Worm (Caenorhabditis elegans): ENCODE measurements around the gene dnc-1.

The dnc-1 gene

ce11 chrIV:10880264-10880663 is 52.7 kb downstream of the dnc-1 start, which contains the start of gene fipr-15:
Gene fipr-15 (plus strand): TSS chrIV:10880564.
- TF ChIP-seq ama-1 (optimal IDR thresholded peaks at IDR 0.05) (no peak), dsc-1 (tag; optimal IDR thresholded peaks at IDR 0.05) (no peak), egl-13 (tag; optimal IDR thresholded peaks at IDR 0.05) (no peak), nhr-84 (tag; optimal IDR thresholded peaks at IDR 0.05) (no peak), fkh-8 (tag; optimal IDR thresholded peaks at IDR 0.05) (no peak), skn-1 (tag; optimal IDR thresholded peaks at IDR 0.05) (no peak), blmp-1 (tag; optimal IDR thresholded peaks at IDR 0.05) (no peak), ceh-8 (GFP tag; optimal IDR thresholded peaks at IDR 0.05) (no peak), aly-2 (tag; optimal IDR thresholded peaks at IDR 0.05) (no peak), rnt-1 (tag; optimal IDR thresholded peaks at IDR 0.05) (no peak), lin-35 (GFP tag; optimal IDR thresholded peaks at IDR 0.05) (no peak), lin-13 (GFP tag; optimal IDR thresholded peaks at IDR 0.05) (no peak), lin-39 (tag; optimal IDR thresholded peaks at IDR 0.05) (no peak), irx-1 (tag; optimal IDR thresholded peaks at IDR 0.05) (no peak), hpl-2 (GFP tag; optimal IDR thresholded peaks at IDR 0.05) (no peak), jun-1 (tag; optimal IDR thresholded peaks at IDR 0.05) (no peak), lir-3 (tag; optimal IDR thresholded peaks at IDR 0.05; ENCODE audit: poor library complexity) (no peak), nhr-12 (tag; optimal IDR thresholded peaks at IDR 0.05) (no peak), nhr-85 (tag) (no peak)

- TF ChIP-seq ceh-82 (tag; optimal IDR thresholded peaks at IDR 0.05) (no peak), sox-4 (tag; optimal IDR thresholded peaks at IDR 0.05) (no peak), grh-1 (GFP tag; IDR thresholded peaks at IDR 0.05) (no peak), hlh-17 (GFP tag; optimal IDR thresholded peaks at IDR 0.05; ENCODE audit: borderline replicate concordance) (no peak), ztf-4 (tag; optimal IDR thresholded peaks at IDR 0.05) (no peak), lin-13 (GFP tag; optimal IDR thresholded peaks at IDR 0.05) (no peak), ets-5 (GFP tag; IDR thresholded peaks at IDR 0.05) (no peak), mef-2 (tag; optimal IDR thresholded peaks at IDR 0.05) (no peak), nhr-19 (GFP tag; conservative IDR thresholded peaks at IDR 0.05) (no peak), nhr-12 (tag; optimal IDR thresholded peaks at IDR 0.05) (no peak), mab-9 (GFP tag; IDR thresholded peaks at IDR 0.05) (no peak), lin-35 (GFP tag; optimal IDR thresholded peaks at IDR 0.05) (no peak)
Observed at ce11 chrIV:10879542-10879941, 53.5 kb downstream of the dnc-1 start, which contains the start of gene sdz-13. Gene sdz-13 (minus strand): TSS chrIV:10879642.

ce11 chrIV:10876844-10877243 is 56.2 kb downstream of the dnc-1 start, which contains the start of gene fipr-14:
Gene fipr-14 (plus strand): TSS chrIV:10877144.
- TF ChIP-seq pax-3 (tag; optimal IDR thresholded peaks at IDR 0.05) (no peak), C16A3.4 (tag; optimal IDR thresholded peaks at IDR 0.05) (no peak), nhr-90 (tag; optimal IDR thresholded peaks at IDR 0.05; ENCODE audit: poor library complexity) (no peak), aha-1 (tag; optimal IDR thresholded peaks at IDR 0.05) (no peak), ztf-4 (tag; optimal IDR thresholded peaks at IDR 0.05) (no peak), zag-1 (tag; optimal IDR thresholded peaks at IDR 0.05) (no peak), ama-1 (optimal IDR thresholded peaks at IDR 0.05) (no peak), nhr-71 (tag; optimal IDR thresholded peaks at IDR 0.05) (no peak), sox-4 (tag; optimal IDR thresholded peaks at IDR 0.05) (no peak), lsy-2 (tag; optimal IDR thresholded peaks at IDR 0.05) (no peak)

Measured in whole organism, L1 larva.